Worm (Caenorhabditis elegans) whole organism, young adult: ENCODE measurements around the gene T13A10.1.

Source experiments
- B0035.1 ChIP-seq: sonication (generic microtip); optimal IDR thresholded peaks from 2 replicates; lab custom pipeline; 2016; ENCODE audit warnings: missing genetic modification characterization, mild to moderate bottlenecking, missing compliant biosample characterization, missing genotype, missing genetic modification reagents
- C17E4.6 ChIP-seq: fragments of 200-800 bp; sonication (Bioruptor generic); IDR thresholded peaks from 2 replicates; pipeline ENCODE4 v1.3.6; 2022; ENCODE audit warnings: missing genetic modification reagents, missing genetic modification characterization, missing compliant biosample characterization
- D2030.7 ChIP-seq: fragments of 200-800 bp; sonication (Bioruptor generic); IDR thresholded peaks from 2 replicates; pipeline ENCODE4 v1.3.6; 2022; ENCODE audit warnings: missing genetic modification reagents, missing genetic modification characterization, missing compliant biosample characterization
- F10E7.11 ChIP-seq: sonication (generic microtip); optimal IDR thresholded peaks from 2 replicates; lab custom pipeline; 2017; ENCODE audit warnings: mild to moderate bottlenecking, missing genetic modification characterization, moderate library complexity, missing compliant biosample characterization
- F22D6.2 ChIP-seq: sonication (generic microtip); optimal IDR thresholded peaks from 2 replicates; lab custom pipeline; 2016; ENCODE audit warnings: mild to moderate bottlenecking, missing genetic modification characterization, missing compliant biosample characterization
- F37B4.10 ChIP-seq: fragments of 200-800 bp; sonication (Bioruptor generic); IDR thresholded peaks from 2 replicates; pipeline ENCODE4 v1.3.6; 2022; ENCODE audit warnings: missing genetic modification characterization, missing compliant biosample characterization
- F52B5.7 ChIP-seq: sonication (generic microtip); optimal IDR thresholded peaks from 2 replicates; lab custom pipeline; 2016; ENCODE audit warnings: mild to moderate bottlenecking, missing genetic modification characterization, missing compliant biosample characterization
- F57C9.4 ChIP-seq: sonication (generic microtip); optimal IDR thresholded peaks from 2 replicates; lab custom pipeline; 2017; ENCODE audit warnings: mild to moderate bottlenecking, missing genetic modification characterization, missing compliant biosample characterization
- Y53G8AR.9 ChIP-seq: fragments of 200-800 bp; sonication (Bioruptor generic); conservative IDR thresholded peaks from 2 replicates; pipeline ENCODE4 v1.3.6; 2022; ENCODE audit warnings: missing genetic modification reagents, missing genetic modification characterization, missing compliant biosample characterization
- Y79H2A.3 ChIP-seq: fragments of 200-800 bp; sonication (Bioruptor generic); conservative IDR thresholded peaks from 2 replicates; pipeline ENCODE4 v1.3.6; 2022; ENCODE audit warnings: missing genetic modification reagents, missing genetic modification characterization, missing compliant biosample characterization
- atf-7 ChIP-seq: sonication (generic microtip); optimal IDR thresholded peaks from 2 replicates; lab custom pipeline; 2017; ENCODE audit warnings: mild to moderate bottlenecking, missing genetic modification characterization, missing compliant biosample characterization
- attf-5 ChIP-seq: fragments of 200-800 bp; sonication (Bioruptor generic); optimal IDR thresholded peaks from 2 replicates; lab custom pipeline; 2018; ENCODE audit warnings: mild to moderate bottlenecking, missing genetic modification characterization, missing compliant biosample characterization
- die-1 ChIP-seq: sonication (generic microtip); optimal IDR thresholded peaks from 2 replicates; lab custom pipeline; 2016; ENCODE audit warnings: missing genotype, mild to moderate bottlenecking, missing genetic modification characterization, missing compliant biosample characterization
- dox-1 ChIP-seq: fragments of 200-800 bp; sonication (Bioruptor generic); IDR thresholded peaks from 2 replicates; pipeline ENCODE4 v1.3.6; 2022; ENCODE audit warnings: missing genetic modification reagents, missing genetic modification characterization, missing compliant biosample characterization
- egl-18 ChIP-seq: fragments of 200-800 bp; sonication (Bioruptor generic); IDR thresholded peaks from 2 replicates; pipeline ENCODE4 v1.3.6; 2022; ENCODE audit warnings: missing genetic modification reagents, missing genetic modification characterization, missing compliant biosample characterization
- egrh-3 ChIP-seq: fragments of 200-800 bp; sonication (Bioruptor generic); IDR thresholded peaks from 2 replicates; pipeline ENCODE4 v1.3.6; 2022; ENCODE audit warnings: missing genetic modification reagents, missing genetic modification characterization, missing compliant biosample characterization
- hlh-26 ChIP-seq: fragments of 200-800 bp; sonication (Bioruptor generic); conservative IDR thresholded peaks from 2 replicates; pipeline ENCODE4 v1.3.6; 2022; ENCODE audit warnings: missing genetic modification reagents, missing genetic modification characterization, missing compliant biosample characterization
- hmg-20 ChIP-seq: fragments of 200-800 bp; sonication (Bioruptor generic); IDR thresholded peaks from 2 replicates; pipeline ENCODE4 v1.3.6; 2022; ENCODE audit warnings: missing genetic modification reagents, missing genetic modification characterization, missing compliant biosample characterization
- let-607 ChIP-seq, 2 experiments: fragments of 200-800 bp in 1 of 2; sonication (Bioruptor generic) in 1 of 2; sonication (generic microtip) in 1 of 2; optimal IDR thresholded peaks; 2 replicates each; lab custom pipeline; 2016 to 2018; ENCODE audit warnings: mild to moderate bottlenecking in 2 of 2, missing compliant biosample characterization in 2 of 2, missing genetic modification characterization in 2 of 2, moderate library complexity in 2 of 2, missing genotype in 1 of 2
- lin-35 ChIP-seq, 3 experiments: fragments of 150-350 bp in 2 of 3; sonication (generic microtip) in 1 of 3; optimal IDR thresholded peaks; 2 replicates each; lab custom pipeline; 2014 to 2018; ENCODE audit warnings: missing biosample characterization in 3 of 3, missing genetic modification characterization in 3 of 3, missing genetic modification reagents in 3 of 3
- lin-54 ChIP-seq: fragments of 200-800 bp; sonication (Bioruptor generic); optimal IDR thresholded peaks from 2 replicates; lab custom pipeline; 2018; ENCODE audit warnings: mild to moderate bottlenecking, missing genetic modification characterization, missing compliant biosample characterization
- madf-3 ChIP-seq: fragments of 200-800 bp; sonication (Bioruptor generic); IDR thresholded peaks from 2 replicates; pipeline ENCODE4 v1.3.6; 2022; ENCODE audit warnings: missing genetic modification reagents, missing genetic modification characterization, missing compliant biosample characterization
- madf-8 ChIP-seq: fragments of 200-800 bp; sonication (Bioruptor generic); conservative IDR thresholded peaks from 2 replicates; pipeline ENCODE4 v1.3.6; 2022; ENCODE audit warnings: missing genetic modification reagents, missing genetic modification characterization, missing compliant biosample characterization
- mcd-1 ChIP-seq: fragments of 200-800 bp; sonication (Bioruptor generic); IDR thresholded peaks from 2 replicates; pipeline ENCODE4 v1.3.6; 2022; ENCODE audit warnings: missing genetic modification reagents, missing genetic modification characterization, missing compliant biosample characterization
- mxl-1 ChIP-seq: sonication (generic microtip); optimal IDR thresholded peaks from 2 replicates; lab custom pipeline; 2016; ENCODE audit warnings: missing genetic modification characterization, missing compliant biosample characterization
- nhr-27 ChIP-seq: fragments of 200-800 bp; sonication (Bioruptor generic); optimal IDR thresholded peaks from 2 replicates; lab custom pipeline; 2018; ENCODE audit warnings: mild to moderate bottlenecking, missing genetic modification characterization, moderate library complexity, missing compliant biosample characterization
- nhr-80 ChIP-seq: sonication (generic microtip); optimal IDR thresholded peaks from 2 replicates; lab custom pipeline; 2016; ENCODE audit warnings: missing genetic modification characterization, missing compliant biosample characterization
- nhr-90 ChIP-seq: sonication (generic microtip); optimal IDR thresholded peaks from 2 replicates; lab custom pipeline; 2016; ENCODE audit warnings: missing genotype, mild to moderate bottlenecking, missing genetic modification characterization, missing compliant biosample characterization
- rec-8 ChIP-seq, 2 experiments: sonication (generic microtip); optimal IDR thresholded peaks; 2 replicates each; lab custom pipeline; 2016; ENCODE audit warnings: mild to moderate bottlenecking in 2 of 2, missing genetic modification characterization in 2 of 2, missing genetic modification reagents in 2 of 2, missing genotype in 2 of 2, missing biosample characterization in 1 of 2, missing compliant biosample characterization in 1 of 2, moderate library complexity in 1 of 2
- rpc-1 ChIP-seq, 2 experiments: fragments of 150-350 bp in 1 of 2; sonication (generic microtip) in 1 of 2; optimal IDR thresholded peaks; 2 replicates each; lab custom pipeline; 2014 to 2018; ENCODE audit warnings: missing biosample characterization in 1 of 2, missing genetic modification characterization in 1 of 2, missing genetic modification reagents in 1 of 2, missing genotype in 1 of 2
- sdz-38 ChIP-seq: sonication (generic microtip); optimal IDR thresholded peaks from 2 replicates; lab custom pipeline; 2016; ENCODE audit warnings: missing genotype, missing genetic modification characterization, missing compliant biosample characterization
- snpc-3.4 ChIP-seq: sonication (generic microtip); optimal IDR thresholded peaks from 2 replicates; lab custom pipeline; 2017; ENCODE audit warnings: missing genetic modification characterization, mild to moderate bottlenecking, missing compliant biosample characterization, antibody characterized with exemption, moderate library complexity, missing genotype, missing genetic modification reagents
- xnd-1 ChIP-seq: sonication (generic microtip); optimal IDR thresholded peaks from 2 replicates; lab custom pipeline; 2016; ENCODE audit warnings: missing genotype, missing genetic modification reagents, missing genetic modification characterization, missing compliant biosample characterization
- zim-3 ChIP-seq: sonication (generic microtip); optimal IDR thresholded peaks from 2 replicates; lab custom pipeline; 2017; ENCODE audit warnings: mild to moderate bottlenecking, missing genetic modification characterization, moderate library complexity, missing compliant biosample characterization
- ztf-22 ChIP-seq: fragments of 200-800 bp; sonication (Bioruptor generic); optimal IDR thresholded peaks from 2 replicates; lab custom pipeline; 2018; ENCODE audit warnings: mild to moderate bottlenecking, missing genetic modification characterization, moderate library complexity, missing compliant biosample characterization
- ztf-6 ChIP-seq: fragments of 200-800 bp; sonication (Bioruptor generic); IDR thresholded peaks from 2 replicates; pipeline ENCODE4 v1.3.6; 2022; ENCODE audit warnings: missing genetic modification reagents, missing genetic modification characterization, missing compliant biosample characterization

The T13A10.1 gene

ce11 chrIV:6275671-6276209 is at the start of gene T13A10.1, which contains the start of gene aat-4:
Gene T13A10.1 (plus strand): TSS chrIV:6276081.
Gene aat-4 (minus strand): TSS chrIV:6275721.
- no peak for TF ChIP-seq nhr-27 (tag; lab: Kevin White, UChicago)
- no peak for TF ChIP-seq sdz-38 (tag; lab: Kevin White, UChicago)
- TF ChIP-seq nhr-80 (tag; lab: Kevin White, UChicago), result peak; percentile 89

- TF ChIP-seq Y79H2A.3 (GFP tag; lab: Robert Waterston, UW), result no peak
- no peak for TF ChIP-seq F22D6.2 (tag; lab: Kevin White, UChicago)
- no peak for TF ChIP-seq F57C9.4 (tag; lab: Kevin White, UChicago)
- peak; percentile 19 for TF ChIP-seq nhr-80 (tag; lab: Kevin White, UChicago)
These were observed 47.9 kb upstream of the T13A10.1 start, which contains the start of gene C49A9.1 for ce11 chrIV:6227974-6228373. Gene C49A9.1 (plus strand): TSS chrIV:6228190.

ce11 chrIV:6230560-6231073 is 45.3 kb upstream of the T13A10.1 start, which contains the start of gene F58F9.4:
Gene F58F9.4 (plus strand): TSS chrIV:6231023.
- TF ChIP-seq mcd-1 (no peak), nhr-80 (tag; lab: Kevin White, UChicago) (peak; percentile 37)

ce11 chrIV:6232769-6233290 is 43.1 kb upstream of the T13A10.1 start, which contains the start of gene F58F9.3:
Gene F58F9.3 (plus strand): TSS chrIV:6233240.
- TF ChIP-seq nhr-80 (tag; lab: Kevin White, UChicago) (peak; percentile 37), F37B4.10 (no peak)
- TF ChIP-seq, all 124 proteins: peak for 1

ce11 chrIV:6237508-6238227 is 38.2 kb upstream of the T13A10.1 start, which contains the start of the genes F58F9.6 and F58F9.8:
Gene F58F9.6 (minus strand): TSS chrIV:6237608.
Gene F58F9.8 (plus strand): TSS chrIV:6238177.
- no peak for TF ChIP-seq F22D6.2 (tag; lab: Kevin White, UChicago)
- TF ChIP-seq rpc-1 (optimal IDR thresholded peaks at IDR 0.05; lab: Kevin White, UChicago), result no peak
- no peak for TF ChIP-seq rpc-1 (tag; optimal IDR thresholded peaks at IDR 0.05; lab: Kevin White, UChicago)
- TF ChIP-seq ztf-22 (GFP tag; lab: Kevin White, UChicago), result no peak
- TF ChIP-seq let-607 (tag; optimal IDR thresholded peaks at IDR 0.05; lab: Kevin White, UChicago), result no peak
- TF ChIP-seq egl-18 (GFP tag; lab: Robert Waterston, UW), result no peak
- TF ChIP-seq D2030.7 (GFP tag; lab: Robert Waterston, UW), result no peak
- no peak for TF ChIP-seq F10E7.11 (tag; lab: Kevin White, UChicago)
- no peak for TF ChIP-seq madf-8 (GFP tag; lab: Robert Waterston, UW)
- no peak for TF ChIP-seq mxl-1 (tag; lab: Kevin White, UChicago)
- no peak for TF ChIP-seq C17E4.6 (GFP tag; lab: Robert Waterston, UW)
- TF ChIP-seq ztf-6, result no peak
- TF ChIP-seq hlh-26 (GFP tag; lab: Robert Waterston, UW), result no peak
- no peak for TF ChIP-seq snpc-3.4 (tag; lab: Kevin White, UChicago)
- TF ChIP-seq xnd-1 (tag; lab: Kevin White, UChicago), result no peak
- TF ChIP-seq rec-8 (tag; optimal IDR thresholded peaks at IDR 0.05; lab: Kevin White, UChicago), result no peak
- TF ChIP-seq Y79H2A.3 (GFP tag; lab: Robert Waterston, UW), result no peak
- no peak for TF ChIP-seq dox-1
- TF ChIP-seq egrh-3, result no peak
- TF ChIP-seq Y53G8AR.9, result no peak

- TF ChIP-seq attf-5 (no peak), Y79H2A.3 (GFP tag; lab: Robert Waterston, UW) (no peak), die-1 (no peak), xnd-1 (tag; lab: Kevin White, UChicago) (no peak), madf-3 (GFP tag; lab: Robert Waterston, UW) (no peak), F52B5.7 (tag; lab: Kevin White, UChicago) (no peak), nhr-90 (tag; lab: Kevin White, UChicago) (no peak), hmg-20 (GFP tag; lab: Robert Waterston, UW) (no peak), zim-3 (no peak), lin-54 (GFP tag; lab: Kevin White, UChicago) (no peak), atf-7 (tag; lab: Kevin White, UChicago) (no peak), B0035.1 (no peak), lin-35 (GFP tag; optimal IDR thresholded peaks at IDR 0.05; lab: Kevin White, UChicago) (no peak)
These were observed 35.9 kb upstream of the T13A10.1 start, which contains the start of gene F58F9.9 for ce11 chrIV:6239993-6240392. Gene F58F9.9 (plus strand): TSS chrIV:6240293.
